Worm (Caenorhabditis elegans): ENCODE data around the gene K07F5.22.
A peak's percentile ranks its signal among the peaks of the same experiment; 100 is the strongest.

The K07F5.22 gene

ce11 chrIV:9854952-9855351 lies 9.9 kb upstream of the K07F5.22 start:
- TF ChIP-seq drap-1 (GFP tag; optimal IDR thresholded peaks at IDR 0.05) (no peak), ham-2 (GFP tag; optimal IDR thresholded peaks at IDR 0.05) (no peak), flh-1 (GFP tag; optimal IDR thresholded peaks at IDR 0.05) (no peak), blmp-1 (tag; optimal IDR thresholded peaks at IDR 0.05) (no peak), pha-4 (tag; optimal IDR thresholded peaks at IDR 0.05) (no peak), sem-2 (GFP tag; optimal IDR thresholded peaks at IDR 0.05) (no peak)

ce11 chrIV:9855712-9856111 lies 9.2 kb upstream of the K07F5.22 start, which contains the start of gene K07F5.12:
Gene K07F5.12, plus strand, starts transcription at chrIV:9856012.
- TF ChIP-seq drap-1 (GFP tag; optimal IDR thresholded peaks at IDR 0.05) (no peak), pha-4 (tag; optimal IDR thresholded peaks at IDR 0.05) (no peak), ces-1 (GFP tag; optimal IDR thresholded peaks at IDR 0.05) (no peak), ztf-11 (tag; optimal IDR thresholded peaks at IDR 0.05) (no peak)

ce11 chrIV:9857952-9858488 lies 6.9 kb upstream of the K07F5.22 start, which contains the start of gene npp-1:
Gene npp-1, plus strand, starts transcription at chrIV:9858488.
- no peak for TF ChIP-seq tbx-8 (GFP tag; optimal IDR thresholded peaks at IDR 0.05)
- no peak for TF ChIP-seq lin-32 (GFP tag; optimal IDR thresholded peaks at IDR 0.05)
- TF ChIP-seq mep-1 (tag; optimal IDR thresholded peaks at IDR 0.05) = peak; percentile 64
- TF ChIP-seq ztf-11 (tag; optimal IDR thresholded peaks at IDR 0.05) = no peak
- TF ChIP-seq blmp-1 (tag; optimal IDR thresholded peaks at IDR 0.05) = no peak
- no peak for TF ChIP-seq mab-5 (tag; optimal IDR thresholded peaks at IDR 0.05)
- no peak for TF ChIP-seq M03D4.4 (tag; optimal IDR thresholded peaks at IDR 0.05)
- peak; percentile 21 for TF ChIP-seq lsy-2 (tag; optimal IDR thresholded peaks at IDR 0.05)
- no peak for TF ChIP-seq sem-2 (GFP tag; optimal IDR thresholded peaks at IDR 0.05)
- TF ChIP-seq ceh-39 (tag; optimal IDR thresholded peaks at IDR 0.05) = peak; percentile 67

- TF ChIP-seq nhr-12 (tag; optimal IDR thresholded peaks at IDR 0.05) (no peak), lin-13 (tag; optimal IDR thresholded peaks at IDR 0.05) (no peak), pha-4 (tag; optimal IDR thresholded peaks at IDR 0.05) (no peak)
These were observed 5.9 kb upstream of the K07F5.22 start for ce11 chrIV:9858970-9859369.

- TF ChIP-seq cnd-1 (tag; optimal IDR thresholded peaks at IDR 0.05) = no peak
- no peak for TF ChIP-seq blmp-1 (tag; optimal IDR thresholded peaks at IDR 0.05)
- no peak for TF ChIP-seq nhr-28 (tag; optimal IDR thresholded peaks at IDR 0.05)
- TF ChIP-seq ces-1 (GFP tag; optimal IDR thresholded peaks at IDR 0.05) = no peak
- TF ChIP-seq drap-1 (GFP tag; optimal IDR thresholded peaks at IDR 0.05) = no peak
- no peak for TF ChIP-seq M03D4.4 (tag; optimal IDR thresholded peaks at IDR 0.05)
- TF ChIP-seq unc-120 (tag; optimal IDR thresholded peaks at IDR 0.05; ENCODE audit: poor library complexity, severe bottlenecking) = no peak
- no peak for TF ChIP-seq nhr-2 (tag; optimal IDR thresholded peaks at IDR 0.05)
- no peak for TF ChIP-seq lsy-2 (tag; optimal IDR thresholded peaks at IDR 0.05)
- TF ChIP-seq unc-62 (GFP tag; optimal IDR thresholded peaks at IDR 0.05) = no peak
- no peak for TF ChIP-seq mls-2 (tag; optimal IDR thresholded peaks at IDR 0.05)
- no peak for TF ChIP-seq ceh-43 (GFP tag; optimal IDR thresholded peaks at IDR 0.05)
- TF ChIP-seq ceh-39 (tag; optimal IDR thresholded peaks at IDR 0.05) = no peak
- no peak for TF ChIP-seq sptf-1 (tag; optimal IDR thresholded peaks at IDR 0.05)
- no peak for TF ChIP-seq unc-39 (tag; optimal IDR thresholded peaks at IDR 0.05)
These were observed 3.0 kb upstream of the K07F5.22 start, which contains the start of gene K07F5.14 for ce11 chrIV:9861921-9862320. Gene K07F5.14, plus strand, starts transcription at chrIV:9862221.

DNA sequence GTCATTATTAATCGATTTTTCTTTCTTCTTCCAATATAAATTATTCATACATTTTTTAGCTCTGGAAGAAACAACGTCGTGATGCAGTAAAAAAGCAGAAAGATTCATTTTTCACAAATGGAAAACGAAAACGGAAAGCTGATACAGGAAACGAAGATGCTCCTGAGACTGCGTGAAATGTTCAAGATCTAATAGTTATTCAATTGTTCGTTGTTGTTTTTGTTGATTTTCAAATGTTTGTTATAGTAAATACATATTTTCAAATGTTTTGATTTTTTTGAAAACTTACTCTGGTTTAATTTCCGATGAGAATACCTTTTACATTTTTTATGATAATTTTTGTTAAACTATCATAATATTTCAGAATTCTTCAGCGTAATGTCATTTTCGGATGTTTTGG lies 1.1 kb upstream of the K07F5.22 start, which contains the start of gene K07F5.16:
TSS of gene K07F5.16 (plus strand) at position 301 of the 400 bp plus-strand sequence.
- TF ChIP-seq zip-8 (tag; optimal IDR thresholded peaks at IDR 0.05) (no peak), nhr-12 (tag; optimal IDR thresholded peaks at IDR 0.05) (no peak), blmp-1 (tag; optimal IDR thresholded peaks at IDR 0.05) (no peak)

ce11 chrIV:9866865-9867264 lies 2.0 kb downstream of the K07F5.22 start:
- TF ChIP-seq zip-8 (tag; optimal IDR thresholded peaks at IDR 0.05) (no peak), tbx-8 (GFP tag; optimal IDR thresholded peaks at IDR 0.05) (no peak), snpc-4 (tag; optimal IDR thresholded peaks at IDR 0.05) (no peak), ces-1 (GFP tag; optimal IDR thresholded peaks at IDR 0.05) (no peak), sem-2 (GFP tag; optimal IDR thresholded peaks at IDR 0.05) (no peak), blmp-1 (tag; optimal IDR thresholded peaks at IDR 0.05) (no peak), nhr-28 (tag; optimal IDR thresholded peaks at IDR 0.05) (no peak), cnd-1 (tag; optimal IDR thresholded peaks at IDR 0.05) (no peak), lin-13 (tag; optimal IDR thresholded peaks at IDR 0.05) (no peak), sptf-1 (tag; optimal IDR thresholded peaks at IDR 0.05) (no peak), mls-2 (tag; optimal IDR thresholded peaks at IDR 0.05) (no peak), nhr-76 (tag; optimal IDR thresholded peaks at IDR 0.05) (no peak), bed-3 (GFP tag; optimal IDR thresholded peaks at IDR 0.05) (no peak)
